Fruit fly (Drosophila melanogaster): Measurements from ENCODE around the gene Cyp12c1.

Cyp12c1 gene

DNA sequence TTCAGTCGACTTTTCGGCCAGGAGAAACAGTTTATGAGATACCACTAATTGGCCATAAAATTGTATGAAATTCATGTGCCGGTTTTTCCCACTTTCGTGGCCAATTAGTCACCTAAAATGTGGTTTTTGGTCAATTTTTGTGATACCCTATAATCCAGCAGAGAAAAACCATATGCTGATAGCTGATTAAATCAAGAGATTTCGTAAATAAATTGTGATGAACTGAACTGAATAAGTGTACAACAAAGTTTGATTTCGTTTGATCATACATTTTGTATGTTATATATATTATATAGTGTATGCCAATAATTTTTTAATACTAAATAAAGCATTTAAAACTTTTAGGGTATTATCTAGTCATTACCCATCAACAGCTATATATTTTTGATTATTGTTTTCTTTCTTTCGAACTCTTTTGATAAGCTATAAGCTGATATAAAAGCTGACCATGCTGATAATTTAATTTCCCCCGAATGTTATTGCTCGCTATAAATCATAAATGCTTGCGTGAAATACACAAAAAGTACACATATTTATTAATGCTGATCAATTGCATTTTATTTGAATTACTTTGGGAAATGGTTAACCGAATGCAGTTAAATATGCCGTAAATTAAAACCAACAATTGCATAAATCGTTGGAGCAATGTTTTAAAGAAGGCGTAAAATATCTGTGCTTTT is 51.2 kb downstream of the Cyp12c1 start (continued):
- TF ChIP-seq row (GFP tag; IDR thresholded peaks at IDR 0.05) (peak; percentile 63), CG14441 (GFP tag; IDR thresholded peaks at IDR 0.05) (0 out of 2 replicates have a peak, but pooled peaks have one; percentile 13)

Data from whole organism, embryonic.